Worm (Caenorhabditis elegans): Measurements from ENCODE around the gene C42D4.13.

C42D4.13 gene

DNA sequence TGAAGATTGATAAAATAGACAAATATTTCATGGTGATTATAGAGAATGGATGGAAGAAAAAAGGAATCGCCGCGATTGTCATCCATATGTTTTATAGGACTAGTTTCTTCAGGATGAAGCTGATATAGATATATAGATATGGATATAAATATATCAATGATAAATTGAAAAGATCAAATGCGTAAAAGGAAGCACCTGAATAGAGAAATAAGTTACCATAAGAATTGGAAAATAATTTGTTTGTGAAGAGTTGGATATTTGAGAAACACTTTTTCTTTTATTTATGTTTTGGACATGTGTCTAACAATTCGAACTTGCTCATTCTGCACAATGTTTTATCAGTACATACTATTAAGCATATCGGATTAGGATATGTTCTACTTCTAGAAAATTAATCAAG, at the start of gene C42D4.13:
TSS of gene C42D4.13 (minus strand) at position 101 of the 400 bp plus-strand sequence.
- no peak for TF ChIP-seq zfh-2 (GFP tag; conservative IDR thresholded peaks at IDR 0.05)
- no peak for TF ChIP-seq sdz-38 (tag; optimal IDR thresholded peaks at IDR 0.05)
- no peak for TF ChIP-seq repo-1 (tag; optimal IDR thresholded peaks at IDR 0.05)
- no peak for TF ChIP-seq nfyb-1 (GFP tag; IDR thresholded peaks at IDR 0.05)
- TF ChIP-seq pbrm-1 (GFP tag; IDR thresholded peaks at IDR 0.05): no peak
- TF ChIP-seq attf-3 (GFP tag; conservative IDR thresholded peaks at IDR 0.05): no peak
- no peak for TF ChIP-seq him-1 (tag; optimal IDR thresholded peaks at IDR 0.05)
- no peak for TF ChIP-seq gei-17 (GFP tag; optimal IDR thresholded peaks at IDR 0.05)

DNA sequence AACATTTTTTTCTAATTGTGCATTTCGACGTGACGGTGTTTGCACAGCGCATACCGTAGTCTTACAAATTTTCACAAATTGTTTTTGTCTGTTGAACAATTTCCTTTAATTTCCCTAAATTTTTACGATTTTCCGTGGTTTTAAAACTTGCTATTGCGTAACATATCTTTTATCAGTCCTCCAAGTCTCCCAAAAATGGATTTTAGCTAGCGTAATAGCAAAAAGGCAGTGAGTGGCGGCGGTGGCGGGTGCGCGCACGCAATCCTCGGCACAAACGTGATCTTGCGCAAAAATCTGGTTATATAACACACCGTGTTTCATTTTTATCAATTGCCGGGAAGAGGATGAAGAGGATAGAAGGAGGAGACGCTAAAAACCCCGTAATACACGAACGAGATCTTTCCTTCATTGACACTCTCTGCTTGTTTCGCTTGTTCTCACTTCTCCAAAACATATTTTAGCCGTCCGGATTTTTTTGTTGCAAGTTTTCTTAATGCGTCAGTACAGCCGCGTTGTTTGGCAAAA, 48.4 kb upstream of the C42D4.13 start:
- TF ChIP-seq lsl-1 (GFP tag; optimal IDR thresholded peaks at IDR 0.05) (peak; percentile 21), him-1 (tag; optimal IDR thresholded peaks at IDR 0.05) (no peak), dox-1 (GFP tag; IDR thresholded peaks at IDR 0.05) (peak; percentile 25; the same call in 1 of the 2 replicates), F57C9.4 (tag; optimal IDR thresholded peaks at IDR 0.05) (peak; percentile 14)

DNA sequence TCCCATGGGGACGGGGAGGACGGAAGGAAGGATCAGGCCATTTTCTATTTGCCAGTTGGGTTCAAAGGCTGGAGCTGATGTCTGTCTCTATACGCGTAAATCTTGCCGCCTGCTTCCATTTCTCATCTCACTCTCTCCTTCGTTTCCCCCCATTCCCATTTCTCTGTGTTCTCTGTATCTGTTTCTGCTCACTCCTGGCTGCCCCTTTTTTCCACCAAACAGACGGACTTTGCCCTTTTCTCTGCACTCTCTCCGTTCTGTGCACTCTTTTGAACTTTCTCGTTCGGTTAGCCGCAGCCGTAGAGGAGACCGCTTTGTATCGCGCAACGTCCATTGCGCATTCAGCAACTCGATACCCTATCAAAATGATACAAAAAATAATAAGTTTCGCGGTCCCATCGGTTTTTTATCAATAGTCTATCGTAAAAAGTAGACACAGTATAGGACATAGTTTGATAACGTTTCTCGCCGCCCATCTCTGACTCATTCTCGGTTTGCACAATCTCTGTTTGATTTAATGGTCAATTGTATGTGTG, 47.5 kb upstream of the C42D4.13 start:
- TF ChIP-seq dox-1 (GFP tag; IDR thresholded peaks at IDR 0.05): peak; percentile 78
- TF ChIP-seq rpc-1 (optimal IDR thresholded peaks at IDR 0.05): no peak
- TF ChIP-seq rpc-1 (tag; optimal IDR thresholded peaks at IDR 0.05): no peak
- no peak for TF ChIP-seq efl-1 (GFP tag; optimal IDR thresholded peaks at IDR 0.05)
- TF ChIP-seq cebp-2 (GFP tag; IDR thresholded peaks at IDR 0.05): no peak
- no peak for TF ChIP-seq B0035.1 (tag; optimal IDR thresholded peaks at IDR 0.05)
- TF ChIP-seq K12H6.12 (tag; optimal IDR thresholded peaks at IDR 0.05): peak; percentile 25
- TF ChIP-seq lsl-1 (GFP tag; optimal IDR thresholded peaks at IDR 0.05): no peak
- TF ChIP-seq nfya-1 (tag; optimal IDR thresholded peaks at IDR 0.05; ENCODE audit: borderline replicate concordance, insufficient read depth): no peak
- TF ChIP-seq Y79H2A.3 (GFP tag; conservative IDR thresholded peaks at IDR 0.05): no peak
- TF ChIP-seq T07F8.4 (tag; optimal IDR thresholded peaks at IDR 0.05): no peak
- TF ChIP-seq tbp1 (GFP tag; optimal IDR thresholded peaks at IDR 0.05): no peak
- no peak for TF ChIP-seq C06A6.2 (GFP tag; conservative IDR thresholded peaks at IDR 0.05)
- no peak for TF ChIP-seq fkh-3 (tag; optimal IDR thresholded peaks at IDR 0.05)
- TF ChIP-seq zim-3 (tag; optimal IDR thresholded peaks at IDR 0.05): no peak
- TF ChIP-seq tlf-1 (GFP tag; optimal IDR thresholded peaks at IDR 0.05): no peak
- no peak for TF ChIP-seq F55B11.4 (tag; optimal IDR thresholded peaks at IDR 0.05; ENCODE audit: borderline replicate concordance, insufficient read depth)
- no peak for TF ChIP-seq nhr-27 (tag; optimal IDR thresholded peaks at IDR 0.05)
- no peak for TF ChIP-seq ztf-28 (GFP tag; IDR thresholded peaks at IDR 0.05)
- TF ChIP-seq F33H1.4 (GFP tag; IDR thresholded peaks at IDR 0.05): no peak
- no peak for TF ChIP-seq F37B4.10 (GFP tag; IDR thresholded peaks at IDR 0.05)
- TF ChIP-seq attf-5 (GFP tag; optimal IDR thresholded peaks at IDR 0.05): peak; percentile 52
- no peak for TF ChIP-seq C17E4.6 (GFP tag; IDR thresholded peaks at IDR 0.05)
- TF ChIP-seq cebp-1 (GFP tag; IDR thresholded peaks at IDR 0.05): no peak
- TF ChIP-seq cebp-1 (tag; optimal IDR thresholded peaks at IDR 0.05): peak; percentile 57
- TF ChIP-seq unc-130 (GFP tag; optimal IDR thresholded peaks at IDR 0.05): no peak
- no peak for TF ChIP-seq nhr-90 (tag; optimal IDR thresholded peaks at IDR 0.05)
- peak; percentile 88 for TF ChIP-seq nhr-80 (tag; optimal IDR thresholded peaks at IDR 0.05)
- no peak for TF ChIP-seq chd-7 (tag; optimal IDR thresholded peaks at IDR 0.05)
- TF ChIP-seq Y67H2A.10 (GFP tag; conservative IDR thresholded peaks at IDR 0.05): no peak
- TF ChIP-seq somi-1 (GFP tag; optimal IDR thresholded peaks at IDR 0.05): peak; percentile 6
- TF ChIP-seq madf-3 (GFP tag; IDR thresholded peaks at IDR 0.05): no peak
- TF ChIP-seq mxl-1 (tag; optimal IDR thresholded peaks at IDR 0.05): no peak
- TF ChIP-seq D2030.7 (GFP tag; IDR thresholded peaks at IDR 0.05): no peak
- TF ChIP-seq madf-8 (GFP tag; conservative IDR thresholded peaks at IDR 0.05): no peak
- TF ChIP-seq snpc-1.1 (tag; optimal IDR thresholded peaks at IDR 0.05; ENCODE audit: insufficient read depth): no peak
- no peak for TF ChIP-seq F57C9.4 (tag; optimal IDR thresholded peaks at IDR 0.05)
